Worm (Caenorhabditis elegans) whole organism, L4 larva: ENCODE measurements around the gene gei-8.

Source experiments
- F10B5.3 ChIP-seq: sonication (generic microtip); optimal IDR thresholded peaks from 2 replicates; lab custom pipeline; 2016; ENCODE audit warnings: mild to moderate bottlenecking, missing genetic modification characterization, missing compliant biosample characterization
- F49E8.2 ChIP-seq: sonication (generic microtip); optimal IDR thresholded peaks from 2 replicates; lab custom pipeline; 2016; ENCODE audit warnings: missing compliant biosample characterization, mild to moderate bottlenecking, missing genetic modification characterization, borderline replicate concordance
- R02D3.7 ChIP-seq: fragments of 150-350 bp; sonication (generic microtip); optimal IDR thresholded peaks from 3 replicates; lab custom pipeline; 2014; ENCODE audit warnings: missing biosample characterization, missing genetic modification characterization
- T20F7.1 ChIP-seq: fragments of 200-800 bp; sonication (Bioruptor generic); optimal IDR thresholded peaks from 2 replicates; lab custom pipeline; 2018; ENCODE audit warnings: mild to moderate bottlenecking, missing genetic modification characterization, missing compliant biosample characterization
- T26A8.4 ChIP-seq: fragments of 200-800 bp; sonication (Bioruptor generic); IDR thresholded peaks from 2 replicates; pipeline ENCODE4 v1.3.6; 2022; ENCODE audit warnings: missing genetic modification characterization, missing compliant biosample characterization
- Y105C5A.15 ChIP-seq: fragments of 200-800 bp; sonication (Bioruptor generic); IDR thresholded peaks from 2 replicates; pipeline ENCODE4 v1.3.6; 2022; ENCODE audit warnings: missing genetic modification characterization, missing compliant biosample characterization
- Y75B8A.6 ChIP-seq: fragments of 200-800 bp; sonication (Bioruptor generic); IDR thresholded peaks from 2 replicates; pipeline ENCODE4 v1.3.6; 2022; ENCODE audit warnings: missing genetic modification reagents, missing genetic modification characterization, missing compliant biosample characterization
- ZK546.5 ChIP-seq, 2 experiments: sonication (generic microtip); optimal IDR thresholded peaks; 2 replicates each; lab custom pipeline; 2017; ENCODE audit warnings: missing biosample characterization in 2 of 2, missing genetic modification characterization in 2 of 2
- aha-1 ChIP-seq: fragments of 150-350 bp; peaks from one replicate; lab custom pipeline; 2014; ENCODE audit warnings: missing biosample characterization, missing genetic modification characterization
- ceh-62 ChIP-seq: sonication (generic microtip); optimal IDR thresholded peaks from 2 replicates; lab custom pipeline; 2017; ENCODE audit warnings: missing biosample characterization, missing genetic modification characterization
- ctbp-1 ChIP-seq: fragments of 200-800 bp; sonication (Bioruptor generic); IDR thresholded peaks from 2 replicates; pipeline ENCODE4 v1.3.6; 2022; ENCODE audit warnings: missing genetic modification reagents, missing genetic modification characterization, missing compliant biosample characterization
- dmd-6 ChIP-seq: fragments of 200-800 bp; sonication (Bioruptor generic); IDR thresholded peaks from 2 replicates; pipeline ENCODE4 v1.3.6; 2022; ENCODE audit warnings: missing genetic modification reagents, missing genetic modification characterization, missing compliant biosample characterization
- dve-1 ChIP-seq: sonication (generic microtip); optimal IDR thresholded peaks from 2 replicates; lab custom pipeline; 2017; ENCODE audit warnings: antibody characterized with exemption, mild to moderate bottlenecking, missing genetic modification characterization, missing compliant biosample characterization; ENCODE audit not compliant: insufficient read depth
- hif-1 ChIP-seq, 2 experiments: sonication (generic microtip); optimal IDR thresholded peaks; 2 replicates each; lab custom pipeline; 2016 to 2017; ENCODE audit warnings: missing compliant biosample characterization in 2 of 2, missing genetic modification characterization in 2 of 2, missing genetic modification reagents in 2 of 2, missing genotype in 2 of 2, mild to moderate bottlenecking in 1 of 2
- hmg-1.1 ChIP-seq: fragments of 200-800 bp; sonication (Bioruptor generic); IDR thresholded peaks from 2 replicates; pipeline ENCODE4 v1.3.6; 2022; ENCODE audit warnings: missing genetic modification reagents, missing genetic modification characterization, missing compliant biosample characterization
- lim-7 ChIP-seq: fragments of 200-800 bp; sonication (Bioruptor generic); IDR thresholded peaks from 2 replicates; pipeline ENCODE4 v1.3.6; 2022; ENCODE audit warnings: missing genetic modification characterization, missing compliant biosample characterization
- lin-29 ChIP-seq: fragments of 200-800 bp; sonication (Bioruptor generic); IDR thresholded peaks from 2 replicates; pipeline ENCODE4 v1.3.6; 2022; ENCODE audit warnings: missing genetic modification reagents, missing genetic modification characterization, missing compliant biosample characterization
- lsy-2 ChIP-seq, 2 experiments: fragments of 150-350 bp in 1 of 2; sonication (generic microtip) in 1 of 2; optimal IDR thresholded peaks; 2 replicates each; lab custom pipeline; 2014 to 2017; ENCODE audit warnings: missing biosample characterization in 2 of 2, missing genetic modification characterization in 2 of 2
- madf-9 ChIP-seq: fragments of 200-800 bp; sonication (Bioruptor generic); conservative IDR thresholded peaks from 2 replicates; pipeline ENCODE4 v1.3.6; 2022; ENCODE audit warnings: missing genetic modification reagents, missing genetic modification characterization, missing compliant biosample characterization
- mdl-1 ChIP-seq, 2 experiments: fragments of 150-350 bp in 1 of 2; sonication (generic microtip) in 1 of 2; optimal IDR thresholded peaks; 2 replicates each; lab custom pipeline; 2014 to 2017; ENCODE audit warnings: missing biosample characterization in 2 of 2, missing genetic modification characterization in 2 of 2
- mdt-29 ChIP-seq: fragments of 200-800 bp; sonication (Bioruptor generic); IDR thresholded peaks from 2 replicates; pipeline ENCODE4 v1.3.6; 2022; ENCODE audit warnings: missing genetic modification reagents, missing genetic modification characterization, missing compliant biosample characterization
- mep-1 ChIP-seq: fragments of 150-350 bp; sonication (generic microtip); optimal IDR thresholded peaks from 3 replicates; lab custom pipeline; 2014; ENCODE audit warnings: missing biosample characterization, missing genetic modification characterization
- mes-2 ChIP-seq: sonication (generic microtip); optimal IDR thresholded peaks from 2 replicates; lab custom pipeline; 2016; ENCODE audit warnings: missing genotype, mild to moderate bottlenecking, missing genetic modification characterization, missing compliant biosample characterization; ENCODE audit not compliant: poor library complexity, severe bottlenecking
- mxl-2 ChIP-seq: fragments of 200-800 bp; sonication (Bioruptor generic); conservative IDR thresholded peaks from 2 replicates; pipeline ENCODE4 v1.3.6; 2022; ENCODE audit warnings: missing genetic modification reagents, missing genetic modification characterization, missing compliant biosample characterization
- nhr-10 ChIP-seq: fragments of 150-350 bp; optimal IDR thresholded peaks from 2 replicates; lab custom pipeline; 2014; ENCODE audit warnings: missing biosample characterization, missing genetic modification characterization
- nhr-41 ChIP-seq: fragments of 200-800 bp; sonication (Bioruptor generic); IDR thresholded peaks from 2 replicates; pipeline ENCODE4 v1.3.6; 2022; ENCODE audit warnings: missing genetic modification reagents, missing genetic modification characterization, missing compliant biosample characterization
- nhr-42 ChIP-seq: fragments of 200-800 bp; sonication (Bioruptor generic); IDR thresholded peaks from 2 replicates; pipeline ENCODE4 v1.3.6; 2022; ENCODE audit warnings: missing genetic modification characterization, missing compliant biosample characterization
- nhr-76 ChIP-seq: fragments of 150-350 bp; optimal IDR thresholded peaks from 2 replicates; lab custom pipeline; 2014; ENCODE audit warnings: missing biosample characterization, missing genetic modification characterization
- pha-4 ChIP-seq, 2 experiments: fragments of 150-350 bp in 1 of 2; fragments of 200-800 bp in 1 of 2; sonication (Bioruptor generic) in 1 of 2; IDR thresholded peaks in 1 of 2; optimal IDR thresholded peaks in 1 of 2; 2 replicates each; pipeline versions ENCODE4 v1.3.6 to Lab custom; 2014 to 2022; ENCODE audit warnings: missing genetic modification characterization in 2 of 2, missing genetic modification reagents in 2 of 2, missing biosample characterization in 1 of 2, missing compliant biosample characterization in 1 of 2
- pqm-1 ChIP-seq: sonication (generic microtip); optimal IDR thresholded peaks from 2 replicates; lab custom pipeline; 2017; ENCODE audit warnings: missing biosample characterization, missing genetic modification characterization
- rbr-2 ChIP-seq: sonication (generic microtip); optimal IDR thresholded peaks from 2 replicates; lab custom pipeline; 2016; ENCODE audit warnings: missing genotype, missing genetic modification characterization, missing compliant biosample characterization
- unc-130 ChIP-seq: sonication (generic microtip); optimal IDR thresholded peaks from 2 replicates; lab custom pipeline; 2016; ENCODE audit warnings: missing genetic modification reagents, missing genetic modification characterization, missing compliant biosample characterization
- unc-39 ChIP-seq: sonication (generic microtip); optimal IDR thresholded peaks from 2 replicates; lab custom pipeline; 2017; ENCODE audit warnings: missing biosample characterization, missing genetic modification characterization
- vab-7 ChIP-seq: fragments of 200-800 bp; sonication (Bioruptor generic); IDR thresholded peaks from 2 replicates; pipeline ENCODE4 v1.3.6; 2022; ENCODE audit warnings: missing genetic modification reagents, missing genetic modification characterization, missing compliant biosample characterization
- ztf-11 ChIP-seq: fragments of 150-350 bp; optimal IDR thresholded peaks from 2 replicates; lab custom pipeline; 2014; ENCODE audit warnings: missing biosample characterization, missing genetic modification characterization
- ztf-7 ChIP-seq: fragments of 150-350 bp; optimal IDR thresholded peaks from 2 replicates; lab custom pipeline; 2014; ENCODE audit warnings: missing biosample characterization, missing genetic modification characterization

Gene gei-8

ce11 chrIII:8093079-8093623 is 27.9 kb downstream of the gei-8 start, which contains the start of gene K06H7.2 (continued):
- no peak for TF ChIP-seq ztf-7
- peak; percentile 72 for TF ChIP-seq mep-1 (tag; lab: Kevin White, UChicago)
- TF ChIP-seq pha-4 (GFP tag; IDR thresholded peaks at IDR 0.05; lab: Robert Waterston, UW) = no peak
- TF ChIP-seq pha-4 (tag; optimal IDR thresholded peaks at IDR 0.05; lab: Kevin White, UChicago) = peak; percentile 20
- TF ChIP-seq dmd-6 = 0 out of 2 replicates have a peak, but pooled peaks have one; percentile 16
- TF ChIP-seq ceh-62 = no peak
- no peak for TF ChIP-seq nhr-76 (tag; lab: Kevin White, UChicago)
- no peak for TF ChIP-seq Y75B8A.6 (GFP tag; lab: Robert Waterston, UW)
- peak; percentile 31 for TF ChIP-seq pqm-1
- peak; percentile 63 for TF ChIP-seq dve-1
- TF ChIP-seq rbr-2 (tag; lab: Kevin White, UChicago) = peak; percentile 35
- TF ChIP-seq aha-1 (tag; lab: Kevin White, UChicago) = peak; percentile 57
- TF ChIP-seq nhr-42 (GFP tag; lab: Robert Waterston, UW) = no peak
- TF ChIP-seq T20F7.1 (GFP tag; lab: Kevin White, UChicago) = peak; percentile 39
- TF ChIP-seq ztf-11 (tag; lab: Kevin White, UChicago) = no peak
- TF ChIP-seq mes-2 (tag; lab: Kevin White, UChicago) = peak; percentile 72
- 0 out of 2 replicates have a peak, but pooled peaks have one; percentile 25 for TF ChIP-seq hmg-1.1
- peak; percentile 18 to 90 for TF ChIP-seq lsy-2 (tag; optimal IDR thresholded peaks at IDR 0.05; lab: Kevin White, UChicago)
- no peak for TF ChIP-seq F49E8.2 (tag; lab: Kevin White, UChicago)
- no peak for TF ChIP-seq hif-1 (tag; optimal IDR thresholded peaks at IDR 0.05; lab: Kevin White, UChicago)
- TF ChIP-seq, all 104 proteins: peak for 20

ce11 chrIII:8091408-8091807 is 29.6 kb downstream of the gei-8 start, which contains the start of gene idi-1:
Gene idi-1, plus strand, starts transcription at chrIII:8091708.
- TF ChIP-seq hif-1 (tag; optimal IDR thresholded peaks at IDR 0.05; lab: Kevin White, UChicago) (no peak), mdt-29 (GFP tag; lab: Robert Waterston, UW) (no peak), mxl-2 (GFP tag; lab: Robert Waterston, UW) (no peak), vab-7 (GFP tag; lab: Robert Waterston, UW) (no peak), dmd-6 (no peak), Y75B8A.6 (GFP tag; lab: Robert Waterston, UW) (no peak), unc-130 (GFP tag; lab: Kevin White, UChicago) (no peak), F10B5.3 (tag; lab: Kevin White, UChicago) (no peak), lin-29 (GFP tag; lab: Robert Waterston, UW) (no peak), T26A8.4 (no peak), lim-7 (GFP tag; lab: Robert Waterston, UW) (no peak)

- TF ChIP-seq mdl-1 (tag; optimal IDR thresholded peaks at IDR 0.05; lab: Kevin White, UChicago) (no peak), R02D3.7 (tag; lab: Kevin White, UChicago) (no peak), ctbp-1 (GFP tag; lab: Robert Waterston, UW) (no peak), F49E8.2 (tag; lab: Kevin White, UChicago) (no peak), nhr-41 (GFP tag; lab: Robert Waterston, UW) (no peak), madf-9 (GFP tag; lab: Robert Waterston, UW) (no peak), ZK546.5 (tag; optimal IDR thresholded peaks at IDR 0.05; lab: Kevin White, UChicago) (no peak), unc-39 (tag; lab: Kevin White, UChicago) (no peak), ztf-7 (no peak), Y105C5A.15 (GFP tag; lab: Robert Waterston, UW) (no peak), nhr-10 (tag; lab: Kevin White, UChicago) (no peak)
Observed at ce11 chrIII:8088235-8088634, 32.8 kb downstream of the gei-8 start, which contains the start of gene vms-1. Gene vms-1, plus strand, starts transcription at chrIII:8088535.
